Fruit fly (Drosophila melanogaster) whole organism, embryonic: Measurements from ENCODE around the gene CG6295.

Experiments used
- CG10979 ChIP-seq: fragments of 200-800 bp; sonication (Bioruptor generic); optimal IDR thresholded peaks from 2 replicates; lab custom pipeline; 2018; ENCODE audit warnings: missing biosample characterization, mild to moderate bottlenecking, missing genetic modification characterization, moderate library complexity
- CG12659 ChIP-seq: fragments of 200-800 bp; sonication (Bioruptor generic); optimal IDR thresholded peaks from 3 replicates; lab custom pipeline; 2017; ENCODE audit warnings: mild to moderate bottlenecking, missing biosample characterization, missing genetic modification reagents, missing genetic modification characterization
- CG13775 ChIP-seq: fragments of 200-800 bp; sonication (Bioruptor generic); optimal IDR thresholded peaks from 3 replicates; lab custom pipeline; 2017; ENCODE audit warnings: missing biosample characterization, mild to moderate bottlenecking, missing genetic modification characterization
- CG14014 ChIP-seq: fragments of 200-800 bp; sonication (Bioruptor generic); IDR thresholded peaks from 2 replicates; pipeline ENCODE4 v1.3.6; 2022; ENCODE audit warnings: missing biosample characterization, missing genetic modification characterization
- CG33213 ChIP-seq: fragments of 200-800 bp; sonication (Bioruptor generic); optimal IDR thresholded peaks from 3 replicates; lab custom pipeline; 2016; ENCODE audit warnings: missing biosample characterization, missing genetic modification characterization
- CG3726 ChIP-seq: fragments of 200-800 bp; sonication (Bioruptor generic); IDR thresholded peaks from 3 replicates; pipeline ENCODE4, ENCODE4 v1.3.6; 2022; ENCODE audit warnings: missing biosample characterization, missing genetic modification characterization
- CG6683 ChIP-seq: fragments of 200-800 bp; sonication (Bioruptor generic); optimal IDR thresholded peaks from 2 replicates; lab custom pipeline; 2017; ENCODE audit warnings: missing biosample characterization, mild to moderate bottlenecking, missing genetic modification characterization, missing genetic modification reagents
- CG7963 ChIP-seq: fragments of 200-800 bp; sonication (Bioruptor generic); IDR thresholded peaks from 3 replicates; pipeline ENCODE4 v1.3.6; 2022; ENCODE audit warnings: missing biosample characterization, missing genetic modification characterization; ENCODE audit not compliant: partially characterized antibody
- CG8478 ChIP-seq: fragments of >200 bp; optimal IDR thresholded peaks from 2 replicates; lab custom pipeline; 2018
- Max ChIP-seq: fragments of 200-800 bp; sonication (Bioruptor generic); optimal IDR thresholded peaks from 2 replicates; lab custom pipeline; 2016; ENCODE audit warnings: missing biosample characterization, mild to moderate bottlenecking, missing genetic modification characterization
- gce ChIP-seq: fragments of 200-800 bp; sonication (Bioruptor generic); IDR thresholded peaks from 3 replicates; pipeline ENCODE4 v1.3.6; 2022; ENCODE audit warnings: missing biosample characterization, missing genetic modification characterization
- gsb ChIP-seq: fragments of 200-800 bp; sonication (Bioruptor generic); IDR thresholded peaks from 2 replicates; pipeline ENCODE4 v1.3.6; 2022; ENCODE audit warnings: missing biosample characterization, missing genetic modification characterization
- h ChIP-seq: fragments of >200 bp; optimal IDR thresholded peaks from 2 replicates; lab custom pipeline; 2017
- pb ChIP-seq: fragments of 200-800 bp; sonication (Bioruptor generic); optimal IDR thresholded peaks from 3 replicates; lab custom pipeline; 2016; ENCODE audit warnings: missing biosample characterization, missing genetic modification characterization

DNA sequence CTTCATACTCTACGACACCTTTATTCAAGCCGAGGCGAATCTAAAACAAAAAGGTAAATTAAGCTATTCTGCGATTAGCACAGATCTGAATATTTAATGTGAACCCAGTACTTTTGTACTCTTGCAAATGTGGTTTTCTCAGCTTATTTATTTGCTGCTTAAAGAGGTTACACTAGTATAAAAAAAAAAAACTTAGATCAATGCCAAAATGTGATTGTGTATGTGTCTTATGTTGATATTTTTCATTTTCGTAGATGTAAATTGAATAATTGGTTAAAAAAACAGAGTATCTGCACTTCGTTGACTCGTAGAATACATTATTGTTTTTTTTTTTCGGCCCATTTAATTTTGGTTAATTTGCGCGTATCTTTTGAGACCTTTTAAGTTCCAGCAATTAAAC lies 37.1 kb downstream of the CG6295 start:
- TF ChIP-seq CG10979 (tag; lab: Kevin White, UChicago): no peak
- no peak for TF ChIP-seq CG13775 (GFP tag; lab: Kevin White, UChicago)
- no peak for TF ChIP-seq CG12659 (GFP tag; lab: Kevin White, UChicago)
- TF ChIP-seq gce (GFP tag; lab: Robert Waterston, UW): no peak
- TF ChIP-seq CG3726 (GFP tag; lab: Robert Waterston, UW): no peak
- no peak for TF ChIP-seq gsb (GFP tag; lab: Robert Waterston, UW)
- no peak for TF ChIP-seq CG33213 (GFP tag; lab: Kevin White, UChicago)
- no peak for TF ChIP-seq pb (GFP tag; lab: Kevin White, UChicago)
- no peak for TF ChIP-seq CG14014 (GFP tag; lab: Robert Waterston, UW)
- no peak for TF ChIP-seq Max
- no peak for TF ChIP-seq CG6683 (GFP tag; lab: Kevin White, UChicago)
- no peak for TF ChIP-seq CG8478 (lab: Kevin White, UChicago)
- TF ChIP-seq CG7963: no peak
- no peak for TF ChIP-seq h (lab: Kevin White, UChicago)
